Worm (Caenorhabditis elegans): ENCODE results near the gene rps-12.

- TF ChIP-seq dmd-4 (tag; optimal IDR thresholded peaks at IDR 0.05) (no peak), alr-1 (tag; optimal IDR thresholded peaks at IDR 0.05) (no peak), nhr-11 (tag; optimal IDR thresholded peaks at IDR 0.05) (no peak), skn-1 (tag; optimal IDR thresholded peaks at IDR 0.05) (no peak), unc-62 (GFP tag; optimal IDR thresholded peaks at IDR 0.05) (no peak), nhr-12 (tag; optimal IDR thresholded peaks at IDR 0.05) (no peak)
These were observed 32.1 kb downstream of the rps-12 start, which contains the start of gene rbm-26 for ce11 chrIII:5711242-5711641.
